Fruit fly (Drosophila melanogaster): ENCODE results near the gene CG32121.

Gene CG32121

DNA sequence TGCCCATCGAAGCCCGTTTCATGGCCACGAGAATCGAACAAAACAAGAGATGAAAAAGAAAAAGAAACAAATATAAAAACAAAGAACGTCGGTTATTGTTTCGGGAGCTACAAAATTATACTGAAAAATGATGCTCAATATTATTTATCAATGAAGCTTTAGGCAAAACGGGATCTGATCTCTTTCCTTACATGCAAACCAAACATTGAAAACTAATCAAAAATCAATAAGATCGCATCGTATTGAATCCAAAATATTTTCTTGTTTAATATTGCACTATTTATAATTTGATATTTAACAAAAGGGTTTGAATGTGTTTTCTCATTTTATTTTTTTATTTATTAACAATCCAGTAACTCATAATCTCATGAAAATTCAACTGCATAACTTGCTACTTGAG lies 3.4 kb upstream of the CG32121 start, which contains the start of gene CG14106:
Gene CG14106, minus strand, starts transcription at position 101 of the 400 bp plus-strand sequence.
- TF ChIP-seq toe (GFP tag; optimal IDR thresholded peaks at IDR 0.05) (no peak), CG33017 (tag; optimal IDR thresholded peaks at IDR 0.05) (no peak), CG11617 (GFP tag; optimal IDR thresholded peaks at IDR 0.05) (no peak), CG14711 (tag; optimal IDR thresholded peaks at IDR 0.05) (no peak), ovo (GFP tag; optimal IDR thresholded peaks at IDR 0.05) (no peak), tj (GFP tag; optimal IDR thresholded peaks at IDR 0.05) (no peak), Crg-1 (GFP tag; optimal IDR thresholded peaks at IDR 0.05) (no peak), cic (GFP tag; optimal IDR thresholded peaks at IDR 0.05) (no peak), Mnt (GFP tag; optimal IDR thresholded peaks at IDR 0.05) (no peak), kay (GFP tag; ENCODE audit: borderline replicate concordance) (no peak), CG5204 (GFP tag; optimal IDR thresholded peaks at IDR 0.05) (no peak), CG7045 (GFP tag; optimal IDR thresholded peaks at IDR 0.05) (no peak)

DNA sequence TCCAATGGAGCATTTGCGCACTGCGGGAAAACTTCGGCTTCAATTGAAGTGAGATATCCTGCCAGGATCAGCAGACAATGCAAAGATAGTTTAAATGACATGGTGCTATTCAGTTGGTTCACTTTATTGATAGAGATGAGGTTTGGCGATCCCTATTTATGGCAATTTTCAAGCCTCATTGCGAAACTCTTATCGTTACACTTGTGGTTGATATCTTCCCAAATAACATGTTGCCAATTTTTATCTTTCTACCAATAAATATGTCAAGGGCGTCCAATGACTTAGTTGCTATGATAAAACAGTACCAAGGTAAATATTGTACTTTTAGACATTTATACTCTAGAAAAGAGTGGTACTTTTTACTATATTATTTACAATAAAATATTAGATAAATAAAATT lies 1.9 kb upstream of the CG32121 start, which contains the start of gene CG33263:
Gene CG33263, minus strand, starts transcription at position 101 of the 400 bp plus-strand sequence.
- no peak for TF ChIP-seq Hr96 (GFP tag; optimal IDR thresholded peaks at IDR 0.05)
- TF ChIP-seq bab1 (GFP tag; optimal IDR thresholded peaks at IDR 0.05): no peak

- TF ChIP-seq Hr96 (GFP tag; optimal IDR thresholded peaks at IDR 0.05): no peak
- TF ChIP-seq kay (GFP tag; ENCODE audit: borderline replicate concordance): peak; percentile 15
Measured at dm6 chr3L:13420212-13420611, 1.9 kb downstream of the CG32121 start.

- peak; percentile 36 for TF ChIP-seq tj (GFP tag; optimal IDR thresholded peaks at IDR 0.05)
- TF ChIP-seq cnc (optimal IDR thresholded peaks at IDR 0.05): no peak
- TF ChIP-seq CG5204 (GFP tag; optimal IDR thresholded peaks at IDR 0.05): no peak
- no peak for TF ChIP-seq CG7101 (tag; optimal IDR thresholded peaks at IDR 0.05)
- TF ChIP-seq CG12768 (GFP tag; optimal IDR thresholded peaks at IDR 0.05): no peak
- peak; percentile 34 for TF ChIP-seq pad (GFP tag; optimal IDR thresholded peaks at IDR 0.05)
- TF ChIP-seq CG1620 (GFP tag; optimal IDR thresholded peaks at IDR 0.05): no peak
- TF ChIP-seq ovo (GFP tag; optimal IDR thresholded peaks at IDR 0.05): no peak
Measured at dm6 chr3L:13412886-13413224, 9.3 kb downstream of the CG32121 start.

DNA sequence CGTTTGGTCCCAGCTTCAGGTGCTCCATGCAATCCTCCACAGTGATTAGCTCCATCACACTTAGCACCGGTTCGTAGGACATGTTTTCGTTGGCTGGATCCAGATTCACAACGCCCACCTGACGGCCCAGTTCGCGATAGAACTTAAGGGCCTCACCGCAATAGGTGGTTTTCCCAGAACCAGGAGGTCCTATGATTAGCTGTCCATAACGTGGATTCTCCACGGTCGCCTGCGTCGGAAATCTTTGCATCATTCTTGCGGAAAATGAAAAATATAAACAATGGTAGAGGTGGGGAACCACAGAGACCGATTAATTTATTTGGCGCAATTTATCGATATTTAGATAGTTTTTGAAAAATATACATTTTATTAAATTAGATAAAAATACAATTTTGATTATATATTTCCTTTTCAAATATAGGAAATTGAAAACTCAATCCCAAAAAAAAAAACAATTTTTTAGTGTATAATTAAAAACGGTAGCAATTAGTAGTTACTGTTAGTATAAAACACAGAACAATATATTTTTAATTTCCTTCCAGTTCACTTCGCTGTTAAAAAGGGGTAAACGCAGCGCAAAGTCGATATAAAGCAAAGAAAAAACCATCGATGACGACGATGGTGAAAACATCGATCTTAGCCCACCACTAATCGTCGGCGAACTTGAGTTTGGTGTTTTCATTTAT lies 9.8 kb downstream of the CG32121 start, which contains the start of the genes CG10222 and flr:
Gene CG10222, minus strand, starts transcription at position 254 of the 686 bp plus-strand sequence.
Gene flr, plus strand, starts transcription at position 644 of the 686 bp plus-strand sequence.
- peak; percentile 26 for TF ChIP-seq CG7045 (GFP tag; optimal IDR thresholded peaks at IDR 0.05)
- TF ChIP-seq toe (GFP tag; optimal IDR thresholded peaks at IDR 0.05): peak; percentile 43
- no peak for TF ChIP-seq CG12768 (GFP tag; optimal IDR thresholded peaks at IDR 0.05)
- TF ChIP-seq CG7101 (tag; optimal IDR thresholded peaks at IDR 0.05): peak; percentile 7
- peak; percentile 41 for TF ChIP-seq CG11617 (GFP tag; optimal IDR thresholded peaks at IDR 0.05)
- TF ChIP-seq Mnt (GFP tag; optimal IDR thresholded peaks at IDR 0.05): peak; percentile 4
- peak; percentile 38 for TF ChIP-seq CG5204 (GFP tag; optimal IDR thresholded peaks at IDR 0.05)
- no peak for TF ChIP-seq ovo (GFP tag; optimal IDR thresholded peaks at IDR 0.05)
- peak; percentile 1 for TF ChIP-seq Crg-1 (GFP tag; optimal IDR thresholded peaks at IDR 0.05)
- no peak for TF ChIP-seq cnc (optimal IDR thresholded peaks at IDR 0.05)
- peak; percentile 71 for TF ChIP-seq kay (GFP tag; ENCODE audit: borderline replicate concordance)
- TF ChIP-seq pad (GFP tag; optimal IDR thresholded peaks at IDR 0.05): peak; percentile 37
- TF ChIP-seq CG14711 (tag; optimal IDR thresholded peaks at IDR 0.05): peak; percentile 12

dm6 chr3L:13410999-13411398 lies 11.1 kb downstream of the CG32121 start:
- TF ChIP-seq CG7045 (GFP tag; optimal IDR thresholded peaks at IDR 0.05): no peak
- TF ChIP-seq CG14711 (tag; optimal IDR thresholded peaks at IDR 0.05): no peak
- no peak for TF ChIP-seq toe (GFP tag; optimal IDR thresholded peaks at IDR 0.05)
- no peak for TF ChIP-seq ovo (GFP tag; optimal IDR thresholded peaks at IDR 0.05)
- no peak for TF ChIP-seq Mnt (GFP tag; optimal IDR thresholded peaks at IDR 0.05)
- TF ChIP-seq pad (GFP tag; optimal IDR thresholded peaks at IDR 0.05): no peak
- no peak for TF ChIP-seq CG7101 (tag; optimal IDR thresholded peaks at IDR 0.05)
- no peak for TF ChIP-seq CG5204 (GFP tag; optimal IDR thresholded peaks at IDR 0.05)
- TF ChIP-seq tj (GFP tag; optimal IDR thresholded peaks at IDR 0.05): no peak
- no peak for TF ChIP-seq kay (GFP tag; ENCODE audit: borderline replicate concordance)
- TF ChIP-seq bab1 (GFP tag; optimal IDR thresholded peaks at IDR 0.05): no peak
- no peak for TF ChIP-seq cnc (optimal IDR thresholded peaks at IDR 0.05)

DNA sequence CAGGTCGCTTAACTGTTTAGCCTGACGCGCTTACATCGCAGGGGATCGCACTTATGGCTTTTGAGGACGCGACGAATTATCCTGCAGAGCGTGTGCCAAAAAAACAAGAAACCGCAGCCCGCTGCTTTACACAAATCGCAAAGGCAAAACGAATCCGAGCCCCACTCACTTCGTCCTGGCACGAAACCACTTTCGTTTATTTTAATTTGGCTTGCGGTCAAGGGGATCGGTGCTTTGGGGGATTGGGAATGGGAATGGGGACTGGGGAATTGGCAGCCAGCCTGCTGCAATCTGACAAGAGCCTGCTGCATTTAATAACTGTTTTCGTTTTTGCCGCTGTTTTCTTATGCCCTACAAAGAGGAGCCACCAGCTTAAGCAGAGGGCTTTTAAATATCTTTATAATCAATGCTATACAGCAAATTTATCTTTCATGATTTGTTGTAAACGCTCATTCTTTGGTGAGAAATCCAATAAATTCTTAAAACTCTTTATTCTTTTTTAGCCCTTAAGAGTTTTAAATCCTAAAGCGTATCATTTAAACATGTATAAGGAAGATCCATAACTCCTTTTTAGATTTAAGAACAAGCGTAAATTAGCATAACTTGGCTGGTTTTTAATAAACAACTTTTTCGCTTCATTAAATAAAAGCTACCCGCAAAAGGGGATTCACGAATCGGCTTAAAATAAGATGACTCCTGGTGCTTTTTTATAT lies 12.2 kb downstream of the CG32121 start:
- TF ChIP-seq CG33017 (tag; optimal IDR thresholded peaks at IDR 0.05): no peak
- TF ChIP-seq kay (GFP tag; ENCODE audit: borderline replicate concordance): peak; percentile 23
- TF ChIP-seq CG12768 (GFP tag; optimal IDR thresholded peaks at IDR 0.05): no peak
- TF ChIP-seq CG14711 (tag; optimal IDR thresholded peaks at IDR 0.05): no peak
- no peak for TF ChIP-seq bab1 (GFP tag; optimal IDR thresholded peaks at IDR 0.05)

Data from whole organism, adult.